Worm (Caenorhabditis elegans) whole organism, L1 larva: Measurements from ENCODE around the gene C09H10.9.

Source experiments
- C04F5.9 ChIP-seq: sonication (generic microtip); optimal IDR thresholded peaks from 2 replicates; lab custom pipeline; 2016; ENCODE audit warnings: missing genetic modification characterization, missing compliant biosample characterization
- C16A3.4 ChIP-seq: fragments of 150-350 bp; optimal IDR thresholded peaks from 2 replicates; lab custom pipeline; 2014; ENCODE audit warnings: missing biosample characterization, missing genetic modification characterization
- F16B12.6 ChIP-seq: fragments of 150-350 bp; optimal IDR thresholded peaks from 2 replicates; lab custom pipeline; 2014; ENCODE audit warnings: missing biosample characterization, missing genetic modification characterization
- Y116A8C.19 ChIP-seq: sonication (generic microtip); optimal IDR thresholded peaks from 2 replicates; lab custom pipeline; 2016; ENCODE audit warnings: missing compliant biosample characterization, missing genetic modification characterization, borderline replicate concordance
- alr-1 ChIP-seq: fragments of 200-800 bp; sonication (Bioruptor generic); optimal IDR thresholded peaks from 2 replicates; lab custom pipeline; 2018; ENCODE audit warnings: borderline replicate concordance, mild to moderate bottlenecking, missing genetic modification characterization, missing compliant biosample characterization
- blmp-1 ChIP-seq: fragments of 150-350 bp; optimal IDR thresholded peaks from 2 replicates; lab custom pipeline; 2014; ENCODE audit warnings: missing biosample characterization, missing genetic modification characterization
- ceh-8 ChIP-seq: fragments of 200-800 bp; sonication (Bioruptor generic); optimal IDR thresholded peaks from 2 replicates; lab custom pipeline; 2018; ENCODE audit warnings: mild to moderate bottlenecking, missing genetic modification characterization, moderate library complexity, missing compliant biosample characterization
- dsc-1 ChIP-seq: sonication (generic microtip); optimal IDR thresholded peaks from 2 replicates; lab custom pipeline; 2016; ENCODE audit warnings: mild to moderate bottlenecking, missing genetic modification characterization, missing compliant biosample characterization
- efl-1 ChIP-seq, 4 experiments: fragments of 150-350 bp; optimal IDR thresholded peaks in 3 of 4; peaks in 1 of 4; 1 replicate in 1 of 4; 2 replicates in 3 of 4; lab custom pipeline; 2014; ENCODE audit warnings: missing biosample characterization in 2 of 4, missing genetic modification characterization in 2 of 4, missing genetic modification reagents in 2 of 4
- efl-3 ChIP-seq: fragments of 200-800 bp; sonication (Bioruptor generic); optimal IDR thresholded peaks from 2 replicates; lab custom pipeline; 2018; ENCODE audit warnings: mild to moderate bottlenecking, missing genetic modification characterization, missing compliant biosample characterization
- egl-13 ChIP-seq: sonication (generic microtip); optimal IDR thresholded peaks from 2 replicates; lab custom pipeline; 2016; ENCODE audit warnings: missing genotype, missing genetic modification reagents, missing genetic modification characterization, missing compliant biosample characterization
- egl-27 ChIP-seq, 2 experiments: fragments of 150-350 bp in 1 of 2; sonication (generic microtip); optimal IDR thresholded peaks; 3 replicates each; lab custom pipeline; 2017 to 2018; ENCODE audit warnings: missing biosample characterization in 2 of 2, missing genetic modification characterization in 2 of 2, missing genetic modification reagents in 2 of 2
- elt-2 ChIP-seq: sonication (generic microtip); optimal IDR thresholded peaks from 2 replicates; lab custom pipeline; 2016; ENCODE audit warnings: missing genetic modification characterization, mild to moderate bottlenecking, inconsistent platforms, missing compliant biosample characterization, missing genetic modification reagents
- elt-3 ChIP-seq, 6 experiments: fragments of 150-350 bp in 1 of 6; sonication (generic microtip); optimal IDR thresholded peaks; 2 replicates each; lab custom pipeline; 2017 to 2018; ENCODE audit warnings: missing biosample characterization in 6 of 6, missing genetic modification characterization in 6 of 6, inconsistent platforms in 1 of 6
- ets-5 ChIP-seq: fragments of 200-800 bp; sonication (Bioruptor generic); IDR thresholded peaks from 2 replicates; pipeline ENCODE4 v1.3.6; 2022; ENCODE audit warnings: missing genetic modification characterization, missing compliant biosample characterization
- fkh-10 ChIP-seq: sonication (generic microtip); optimal IDR thresholded peaks from 2 replicates; lab custom pipeline; 2017; ENCODE audit warnings: missing biosample characterization, missing genetic modification reagents, missing genetic modification characterization
- fkh-4 ChIP-seq: sonication (generic microtip); optimal IDR thresholded peaks from 2 replicates; lab custom pipeline; 2016; ENCODE audit warnings: missing compliant biosample characterization, missing genetic modification characterization, borderline replicate concordance
- grh-1 ChIP-seq: fragments of 200-800 bp; sonication (Bioruptor generic); IDR thresholded peaks from 2 replicates; pipeline ENCODE4 v1.3.6; 2022; ENCODE audit warnings: missing genetic modification reagents, missing genetic modification characterization, missing compliant biosample characterization
- hlh-17 ChIP-seq: fragments of 200-800 bp; sonication (Bioruptor generic); optimal IDR thresholded peaks from 2 replicates; lab custom pipeline; 2018; ENCODE audit warnings: missing genetic modification characterization, mild to moderate bottlenecking, missing compliant biosample characterization, moderate library complexity, borderline replicate concordance
- hlh-4 ChIP-seq: sonication (generic microtip); optimal IDR thresholded peaks from 2 replicates; lab custom pipeline; 2016; ENCODE audit warnings: mild to moderate bottlenecking, missing genetic modification characterization, missing compliant biosample characterization
- irx-1 ChIP-seq: sonication (generic microtip); optimal IDR thresholded peaks from 2 replicates; lab custom pipeline; 2016; ENCODE audit warnings: missing genetic modification characterization, missing compliant biosample characterization
- isw-1 ChIP-seq: fragments of 200-800 bp; sonication (Bioruptor generic); IDR thresholded peaks from 2 replicates; pipeline ENCODE4 v1.3.6; 2022; ENCODE audit warnings: missing genetic modification characterization, missing compliant biosample characterization
- jun-1 ChIP-seq: fragments of 150-350 bp; optimal IDR thresholded peaks from 2 replicates; lab custom pipeline; 2014; ENCODE audit warnings: missing biosample characterization, missing genetic modification reagents, missing genetic modification characterization
- lin-35 ChIP-seq, 2 experiments: fragments of 150-350 bp; optimal IDR thresholded peaks; 2 replicates each; lab custom pipeline; 2014; ENCODE audit warnings: missing biosample characterization in 2 of 2, missing genetic modification characterization in 2 of 2, missing genetic modification reagents in 2 of 2
- mdl-1 ChIP-seq, 2 experiments: fragments of 150-350 bp; optimal IDR thresholded peaks; 2 replicates each; lab custom pipeline; 2014 to 2017; ENCODE audit warnings: missing biosample characterization in 2 of 2, missing genetic modification characterization in 2 of 2, inconsistent platforms in 1 of 2
- nhr-11 ChIP-seq: fragments of 150-350 bp; optimal IDR thresholded peaks from 2 replicates; lab custom pipeline; 2014; ENCODE audit warnings: missing biosample characterization, missing genetic modification characterization
- nhr-12 ChIP-seq: sonication (generic microtip); optimal IDR thresholded peaks from 2 replicates; lab custom pipeline; 2017; ENCODE audit warnings: missing biosample characterization, missing genetic modification characterization
- nhr-19 ChIP-seq: fragments of 200-800 bp; sonication (Bioruptor generic); conservative IDR thresholded peaks from 2 replicates; pipeline ENCODE4 v1.3.6; 2022; ENCODE audit warnings: missing genetic modification characterization, missing compliant biosample characterization
- nhr-20 ChIP-seq: sonication (generic microtip); optimal IDR thresholded peaks from 2 replicates; lab custom pipeline; 2016; ENCODE audit warnings: mild to moderate bottlenecking, missing genetic modification characterization, missing compliant biosample characterization
- nhr-237 ChIP-seq: fragments of 150-350 bp; optimal IDR thresholded peaks from 2 replicates; lab custom pipeline; 2014; ENCODE audit warnings: missing biosample characterization, missing genetic modification characterization
- nhr-28 ChIP-seq: fragments of 150-350 bp; optimal IDR thresholded peaks from 2 replicates; lab custom pipeline; 2014; ENCODE audit warnings: missing biosample characterization, missing genetic modification characterization
- nhr-71 ChIP-seq: sonication (generic microtip); optimal IDR thresholded peaks from 2 replicates; lab custom pipeline; 2016; ENCODE audit warnings: mild to moderate bottlenecking, missing genetic modification characterization, moderate library complexity, missing compliant biosample characterization
- nhr-77 ChIP-seq: fragments of 150-350 bp; optimal IDR thresholded peaks from 2 replicates; lab custom pipeline; 2014; ENCODE audit warnings: missing biosample characterization, missing genetic modification characterization
- nhr-85 ChIP-seq: sonication (generic microtip); peaks from one replicate; lab custom pipeline; 2016; ENCODE audit warnings: missing genetic modification characterization, inconsistent platforms, missing compliant biosample characterization
- nhr-90 ChIP-seq: sonication (generic microtip); optimal IDR thresholded peaks from 2 replicates; lab custom pipeline; 2016; ENCODE audit warnings: mild to moderate bottlenecking, missing genetic modification characterization, missing compliant biosample characterization; ENCODE audit not compliant: poor library complexity
- pag-3 ChIP-seq: sonication (generic microtip); optimal IDR thresholded peaks from 2 replicates; lab custom pipeline; 2017; ENCODE audit warnings: missing genetic modification characterization, mild to moderate bottlenecking, missing compliant biosample characterization, antibody characterized with exemption, borderline replicate concordance; ENCODE audit not compliant: insufficient read depth
- pax-3 ChIP-seq: fragments of 200-800 bp; sonication (Bioruptor generic); optimal IDR thresholded peaks from 2 replicates; lab custom pipeline; 2018; ENCODE audit warnings: mild to moderate bottlenecking, missing genetic modification characterization, moderate library complexity, missing compliant biosample characterization
- pqm-1 ChIP-seq: sonication (generic microtip); optimal IDR thresholded peaks from 3 replicates; lab custom pipeline; 2017; ENCODE audit warnings: missing biosample characterization, missing genetic modification characterization
- rnt-1 ChIP-seq: sonication (generic microtip); optimal IDR thresholded peaks from 2 replicates; lab custom pipeline; 2016; ENCODE audit warnings: mild to moderate bottlenecking, missing genetic modification characterization, moderate library complexity, missing compliant biosample characterization
- snpc-4 ChIP-seq: fragments of 150-350 bp; optimal IDR thresholded peaks from 2 replicates; lab custom pipeline; 2014; ENCODE audit warnings: missing biosample characterization, missing genetic modification characterization
- sox-4 ChIP-seq: sonication (generic microtip); optimal IDR thresholded peaks from 2 replicates; lab custom pipeline; 2016; ENCODE audit warnings: missing genetic modification characterization, missing compliant biosample characterization
- sptf-1 ChIP-seq: fragments of 150-350 bp; optimal IDR thresholded peaks from 2 replicates; lab custom pipeline; 2014; ENCODE audit warnings: missing biosample characterization, missing genetic modification characterization
- swsn-7 ChIP-seq: sonication (generic microtip); optimal IDR thresholded peaks from 2 replicates; lab custom pipeline; 2016; ENCODE audit warnings: missing genetic modification characterization, missing compliant biosample characterization
- tbx-2 ChIP-seq: sonication (generic microtip); optimal IDR thresholded peaks from 2 replicates; lab custom pipeline; 2016; ENCODE audit warnings: missing genetic modification characterization, missing compliant biosample characterization
- tlp-1 ChIP-seq: fragments of 150-350 bp; optimal IDR thresholded peaks from 2 replicates; lab custom pipeline; 2014; ENCODE audit warnings: missing biosample characterization, missing genetic modification characterization
- unc-130 ChIP-seq: fragments of 150-350 bp; optimal IDR thresholded peaks from 2 replicates; lab custom pipeline; 2017; ENCODE audit warnings: missing biosample characterization, missing genetic modification characterization, inconsistent platforms
- unc-62 ChIP-seq: fragments of 150-350 bp; optimal IDR thresholded peaks from 2 replicates; lab custom pipeline; 2014; ENCODE audit warnings: missing biosample characterization, missing genetic modification reagents, missing genetic modification characterization
- unc-98 ChIP-seq: fragments of 200-800 bp; sonication (Bioruptor generic); IDR thresholded peaks from 2 replicates; pipeline ENCODE4 v1.3.6; 2022; ENCODE audit warnings: missing genetic modification characterization, missing compliant biosample characterization
- zag-1 ChIP-seq: fragments of 150-350 bp; optimal IDR thresholded peaks from 2 replicates; lab custom pipeline; 2014; ENCODE audit warnings: missing biosample characterization, missing genetic modification characterization
- zip-4 ChIP-seq: fragments of 200-800 bp; sonication (Bioruptor generic); optimal IDR thresholded peaks from 2 replicates; lab custom pipeline; 2018; ENCODE audit warnings: mild to moderate bottlenecking, missing genetic modification characterization, moderate library complexity, missing compliant biosample characterization

Gene C09H10.9

DNA sequence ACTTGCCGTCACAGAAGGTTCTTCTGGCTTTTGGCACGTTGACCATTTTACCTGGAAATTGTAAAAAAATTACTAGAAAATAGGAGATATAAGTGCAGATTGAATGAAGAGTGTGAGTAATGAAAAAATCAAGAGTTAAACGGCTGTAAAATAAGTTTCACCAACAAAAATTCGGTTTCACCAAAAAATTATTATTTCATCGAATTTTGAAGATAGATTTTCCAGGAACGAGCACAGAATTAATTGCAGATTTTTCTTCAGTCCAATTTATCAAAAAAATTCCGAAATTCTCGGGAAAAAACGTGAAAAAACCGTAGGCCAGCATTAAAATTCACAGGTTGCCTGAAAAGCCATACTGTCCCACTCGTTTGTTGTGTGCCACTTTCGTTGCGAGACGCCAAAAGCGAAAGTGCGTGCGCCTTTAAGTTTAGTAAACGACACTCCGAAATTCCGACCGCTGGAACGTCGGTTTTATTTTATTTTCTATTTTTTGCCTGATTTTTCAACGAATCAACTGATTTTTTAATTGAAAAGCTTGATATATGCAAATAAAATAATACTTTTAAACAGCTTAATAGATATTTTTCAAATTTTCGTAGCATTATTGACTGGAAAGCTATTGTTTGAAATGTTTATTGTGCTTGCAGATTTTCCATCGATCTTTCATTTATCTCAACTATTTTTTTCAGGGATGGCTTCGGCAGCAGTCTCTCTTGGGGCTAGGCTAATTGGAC lies 6.9 kb upstream of the C09H10.9 start, which contains the start of the genes rpl-36.A and nuo-1 (continued):
- TF ChIP-seq hlh-4 (tag; lab: Kevin White, UChicago), result no peak
- TF ChIP-seq isw-1, result peak; percentile 85
- TF ChIP-seq pqm-1, result no peak
- no peak for TF ChIP-seq nhr-28 (tag; lab: Kevin White, UChicago)
- no peak for TF ChIP-seq Y116A8C.19 (tag; lab: Kevin White, UChicago)
- peak; percentile 62 for TF ChIP-seq F16B12.6
- no peak for TF ChIP-seq zip-4 (GFP tag; lab: Kevin White, UChicago)
- TF ChIP-seq sox-4 (tag; lab: Kevin White, UChicago), result no peak
- peak; percentile 76 for TF ChIP-seq nhr-77 (tag; lab: Kevin White, UChicago)
- TF ChIP-seq efl-1 (optimal IDR thresholded peaks at IDR 0.05; lab: Kevin White, UChicago), result peak; percentile 88 to 91
- TF ChIP-seq efl-1 (GFP tag; optimal IDR thresholded peaks at IDR 0.05 in 1 of 2; lab: Kevin White, UChicago), result peak; percentile 82 to 98
- TF ChIP-seq nhr-12, result no peak
- TF ChIP-seq nhr-20, result peak; percentile 85
- no peak for TF ChIP-seq alr-1
- no peak for TF ChIP-seq unc-98 (GFP tag; lab: Robert Waterston, UW)
- TF ChIP-seq egl-27 (tag; optimal IDR thresholded peaks at IDR 0.05; lab: Kevin White, UChicago), result no peak
- TF ChIP-seq hlh-17 (GFP tag; lab: Kevin White, UChicago), result no peak
- no peak for TF ChIP-seq sptf-1 (tag; lab: Kevin White, UChicago)
- TF ChIP-seq pag-3 (tag; lab: Kevin White, UChicago), result no peak
- peak; percentile 56 for TF ChIP-seq nhr-237 (tag; lab: Kevin White, UChicago)
- no peak for TF ChIP-seq ceh-8
- peak; percentile 55 for TF ChIP-seq dsc-1 (tag; lab: Kevin White, UChicago)
- peak; percentile 38 for TF ChIP-seq C04F5.9
- peak; percentile 25 for TF ChIP-seq fkh-10 (GFP tag; lab: Kevin White, UChicago)
- TF ChIP-seq unc-130 (tag; lab: Kevin White, UChicago), result peak; percentile 94
- TF ChIP-seq nhr-90 (tag; lab: Kevin White, UChicago), result peak; percentile 54
- peak; percentile 69 for TF ChIP-seq jun-1 (tag; lab: Kevin White, UChicago)
- no peak for TF ChIP-seq elt-2 (tag; lab: Kevin White, UChicago)
- no peak for TF ChIP-seq egl-13
- TF ChIP-seq zag-1 (tag; lab: Kevin White, UChicago), result no peak
- TF ChIP-seq nhr-85 (tag; lab: Kevin White, UChicago), result peak; percentile 87
- TF ChIP-seq pax-3, result no peak
- peak; percentile 77 for TF ChIP-seq tbx-2
- TF ChIP-seq nhr-11, result peak; percentile 4
- TF ChIP-seq nhr-19 (GFP tag; lab: Robert Waterston, UW), result peak; percentile 76
- no peak for TF ChIP-seq unc-62 (GFP tag; lab: Kevin White, UChicago)
- no peak for TF ChIP-seq tlp-1 (tag; lab: Kevin White, UChicago)
- TF ChIP-seq irx-1 (tag; lab: Kevin White, UChicago), result peak; percentile 51
- TF ChIP-seq snpc-4 (tag; lab: Kevin White, UChicago), result peak; percentile 61
- no peak for TF ChIP-seq ets-5 (GFP tag; lab: Robert Waterston, UW)
- peak; percentile 88 for TF ChIP-seq nhr-71 (tag; lab: Kevin White, UChicago)
- no peak for TF ChIP-seq fkh-4 (tag; lab: Kevin White, UChicago)
- peak; percentile 84 for TF ChIP-seq rnt-1
- peak; percentile 81 for TF ChIP-seq swsn-7 (tag; lab: Kevin White, UChicago)
- peak; percentile 97 for TF ChIP-seq blmp-1 (tag; lab: Kevin White, UChicago)
- no peak for TF ChIP-seq efl-3 (GFP tag; lab: Kevin White, UChicago)
- TF ChIP-seq mdl-1 (tag; optimal IDR thresholded peaks at IDR 0.05; lab: Kevin White, UChicago), result peak in 1 of 2 experiments; percentile 79
- peak; percentile 88 to 93 for TF ChIP-seq lin-35 (GFP tag; optimal IDR thresholded peaks at IDR 0.05; lab: Kevin White, UChicago)
- peak; percentile 96 for TF ChIP-seq C16A3.4 (tag; lab: Kevin White, UChicago)
- TF ChIP-seq grh-1 (GFP tag; lab: Robert Waterston, UW), result peak; percentile 58
- TF ChIP-seq elt-3 (tag; optimal IDR thresholded peaks at IDR 0.05; lab: Kevin White, UChicago), result peak in 3 of 6 experiments; percentile 3 to 83 (median 41)
